Fruit fly (Drosophila melanogaster) whole organism, adult: Measurements from ENCODE around the gene CG12729.

Experiments used
- CG11617 ChIP-seq: fragments of 200-800 bp; sonication (Bioruptor generic); optimal IDR thresholded peaks from 2 replicates; lab custom pipeline; 2017; ENCODE audit warnings: mild to moderate bottlenecking, missing biosample characterization, missing genetic modification reagents, missing genetic modification characterization
- CG1620 ChIP-seq: fragments of 200-800 bp; sonication (Bioruptor generic); optimal IDR thresholded peaks from 2 replicates; lab custom pipeline; 2016; ENCODE audit warnings: missing biosample characterization, missing genetic modification characterization
- CG33017 ChIP-seq: fragments of 200-800 bp; sonication (Bioruptor generic); optimal IDR thresholded peaks from 2 replicates; lab custom pipeline; 2018; ENCODE audit warnings: missing biosample characterization, mild to moderate bottlenecking, missing genetic modification characterization, moderate library complexity
- Crg-1 ChIP-seq: fragments of 200-800 bp; sonication (Bioruptor generic); optimal IDR thresholded peaks from 2 replicates; lab custom pipeline; 2016; ENCODE audit warnings: missing biosample characterization, missing genetic modification characterization
- bab1 ChIP-seq: fragments of 200-800 bp; sonication (Bioruptor generic); optimal IDR thresholded peaks from 3 replicates; lab custom pipeline; 2019; ENCODE audit warnings: missing biosample characterization, mild to moderate bottlenecking, missing genetic modification characterization, moderate library complexity
- kay ChIP-seq: fragments of 200-800 bp; sonication (Bioruptor generic); peaks from one replicate; lab custom pipeline; 2016; ENCODE audit warnings: missing biosample characterization, missing genetic modification characterization, borderline replicate concordance
- tj ChIP-seq: fragments of 200-800 bp; sonication (Bioruptor generic); optimal IDR thresholded peaks from 3 replicates; lab custom pipeline; 2017; ENCODE audit warnings: missing biosample characterization, mild to moderate bottlenecking, missing genetic modification characterization, moderate library complexity

DNA sequence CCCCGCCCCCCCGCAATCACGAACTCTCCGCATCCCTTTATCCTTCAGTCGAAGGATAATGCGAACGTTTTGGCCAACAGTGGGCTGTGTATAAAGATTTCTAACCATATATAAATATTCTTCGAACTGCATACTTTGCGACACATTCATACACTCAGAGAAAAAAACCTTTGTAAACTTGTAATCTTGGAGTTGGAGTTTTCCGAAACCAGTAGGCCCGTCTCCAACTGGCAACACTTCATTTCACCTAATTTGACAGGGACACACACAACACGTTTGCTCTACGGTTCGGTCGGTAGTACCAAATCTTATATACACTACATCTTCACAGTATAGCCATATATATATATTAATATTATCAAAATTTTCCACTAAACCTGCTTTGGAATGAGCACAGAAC lies 23.7 kb downstream of the CG12729 start, which contains the start of gene CG15764:
- no peak for TF ChIP-seq bab1
- TF ChIP-seq CG11617 (GFP tag; lab: Kevin White, UChicago): no peak
- TF ChIP-seq Crg-1: no peak
- TF ChIP-seq kay (GFP tag; lab: Kevin White, UChicago): no peak
- TF ChIP-seq CG33017 (tag; lab: Kevin White, UChicago): no peak
- TF ChIP-seq tj (GFP tag; lab: Kevin White, UChicago): no peak
- TF ChIP-seq CG1620 (GFP tag; lab: Kevin White, UChicago): no peak
